Fruit fly (Drosophila melanogaster) Kc167 (cell line): ENCODE measurements around the gene Dpm2.

Experiments used
- h ChIP-seq: fragments of >200 bp; optimal IDR thresholded peaks from 3 replicates; lab custom pipeline; 2018; ENCODE audit warnings: missing external identifiers
- insv ChIP-seq: fragments of >200 bp; optimal IDR thresholded peaks from 3 replicates; lab custom pipeline; 2018; ENCODE audit warnings: missing external identifiers
- psq ChIP-seq: fragments of >200 bp; optimal IDR thresholded peaks from 2 replicates; lab custom pipeline; 2017; ENCODE audit warnings: missing external identifiers
- ttk ChIP-seq: sonication (Bioruptor generic); optimal IDR thresholded peaks from 2 replicates; lab custom pipeline; 2017; ENCODE audit warnings: missing external identifiers

DNA sequence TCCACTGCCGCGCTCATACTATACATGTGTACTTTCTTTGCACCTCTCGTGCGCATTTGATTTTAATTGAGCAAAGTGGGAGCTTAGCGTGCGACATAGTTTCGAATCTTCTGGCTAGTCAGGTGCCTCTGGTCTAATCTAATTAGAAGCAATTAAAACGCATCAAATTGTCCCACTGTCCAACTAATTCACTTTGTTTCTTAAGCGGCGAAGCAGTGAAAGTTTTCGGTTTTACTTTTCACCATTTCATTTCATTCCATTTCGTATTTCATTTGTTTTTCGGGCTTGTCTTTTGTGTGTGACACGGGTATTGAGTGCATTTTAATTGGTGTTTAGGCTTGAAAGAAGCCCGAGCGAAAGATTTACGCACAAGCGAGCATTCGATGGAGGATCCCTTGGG, 33.2 kb downstream of the Dpm2 start:
- no peak for TF ChIP-seq h (lab: Kevin White, UChicago)
- TF ChIP-seq ttk (lab: Kevin White, UChicago), result no peak
- no peak for TF ChIP-seq psq (lab: Kevin White, UChicago)
- no peak for TF ChIP-seq insv (lab: Kevin White, UChicago)
